Worm (Caenorhabditis elegans) whole organism, early embryonic: Measurements from ENCODE around the gene H34I24.1.

Experiments used
- B0310.2 ChIP-seq: sonication (generic microtip); optimal IDR thresholded peaks from 2 replicates; lab custom pipeline; 2016; ENCODE audit warnings: mild to moderate bottlenecking, missing genetic modification characterization, missing compliant biosample characterization
- F13C5.2 ChIP-seq: sonication (generic microtip); optimal IDR thresholded peaks from 2 replicates; lab custom pipeline; 2017; ENCODE audit warnings: mild to moderate bottlenecking, missing genetic modification characterization, inconsistent platforms, missing compliant biosample characterization
- aly-1 ChIP-seq: sonication (generic microtip); optimal IDR thresholded peaks from 2 replicates; lab custom pipeline; 2016; ENCODE audit warnings: missing genetic modification characterization, missing compliant biosample characterization
- ama-1 ChIP-seq: fragments of 150-350 bp; optimal IDR thresholded peaks from 2 replicates; lab custom pipeline; 2014
- ceh-13 ChIP-seq: fragments of 200-800 bp; sonication (Bioruptor generic); optimal IDR thresholded peaks from 2 replicates; lab custom pipeline; 2018; ENCODE audit warnings: mild to moderate bottlenecking, missing genetic modification characterization, missing compliant biosample characterization
- ceh-36 ChIP-seq: sonication (generic microtip); optimal IDR thresholded peaks from 2 replicates; lab custom pipeline; 2016; ENCODE audit warnings: missing genetic modification characterization, inconsistent platforms, missing compliant biosample characterization
- ets-7 ChIP-seq: sonication (generic microtip); optimal IDR thresholded peaks from 2 replicates; lab custom pipeline; 2016; ENCODE audit warnings: missing genotype, missing genetic modification characterization, missing compliant biosample characterization
- flt-1 ChIP-seq: fragments of 200-800 bp; sonication (Bioruptor generic); IDR thresholded peaks from 2 replicates; pipeline ENCODE4 v1.3.6; 2022; ENCODE audit warnings: missing genetic modification characterization, missing compliant biosample characterization
- hmbx-1 ChIP-seq: sonication (generic microtip); optimal IDR thresholded peaks from 2 replicates; lab custom pipeline; 2016; ENCODE audit warnings: mild to moderate bottlenecking, missing genetic modification characterization, missing compliant biosample characterization
- hmg-4 ChIP-seq: fragments of 200-800 bp; sonication (Bioruptor generic); optimal IDR thresholded peaks from 2 replicates; lab custom pipeline; 2018; ENCODE audit warnings: mild to moderate bottlenecking, missing genetic modification characterization, missing compliant biosample characterization
- hnd-1 ChIP-seq: sonication (generic microtip); optimal IDR thresholded peaks from 2 replicates; lab custom pipeline; 2016; ENCODE audit warnings: missing genetic modification characterization, missing compliant biosample characterization
- pes-1 ChIP-seq: fragments of 200-800 bp; sonication (Bioruptor generic); IDR thresholded peaks from 2 replicates; pipeline ENCODE4 v1.3.6; 2022; ENCODE audit warnings: missing genetic modification reagents, missing genetic modification characterization, missing compliant biosample characterization
- scrt-1 ChIP-seq: fragments of 200-800 bp; sonication (Bioruptor generic); IDR thresholded peaks from 2 replicates; pipeline ENCODE4 v1.3.6; 2022; ENCODE audit warnings: missing genetic modification characterization, missing compliant biosample characterization
- sea-1 ChIP-seq: fragments of 200-800 bp; sonication (Bioruptor generic); conservative IDR thresholded peaks from 2 replicates; pipeline ENCODE4 v1.3.6; 2022; ENCODE audit warnings: missing genetic modification characterization, missing compliant biosample characterization
- tbx-11 ChIP-seq: fragments of 200-800 bp; sonication (Bioruptor generic); IDR thresholded peaks from 2 replicates; pipeline ENCODE4 v1.3.6; 2022; ENCODE audit warnings: missing genetic modification characterization, missing compliant biosample characterization
- tbx-37 ChIP-seq: fragments of 200-800 bp; sonication (Bioruptor generic); conservative IDR thresholded peaks from 2 replicates; pipeline ENCODE4 v1.3.6; 2022; ENCODE audit warnings: missing genetic modification reagents, missing genetic modification characterization, missing compliant biosample characterization
- tra-4 ChIP-seq: sonication (generic microtip); optimal IDR thresholded peaks from 2 replicates; lab custom pipeline; 2017; ENCODE audit warnings: missing genetic modification characterization, missing compliant biosample characterization

The H34I24.1 gene

ce11 chrIII:2816205-2816923 is 30.5 kb upstream of the H34I24.1 start:
- TF ChIP-seq tbx-11 (GFP tag; lab: Robert Waterston, UW) = no peak
- no peak for TF ChIP-seq tra-4 (tag; lab: Kevin White, UChicago)
- TF ChIP-seq ets-7 (tag; lab: Kevin White, UChicago) = no peak
- TF ChIP-seq tbx-37 (GFP tag; lab: Robert Waterston, UW) = no peak
- no peak for TF ChIP-seq ceh-13 (GFP tag; lab: Kevin White, UChicago)
- TF ChIP-seq hmg-4 = no peak
- no peak for TF ChIP-seq hmbx-1 (tag; lab: Kevin White, UChicago)
- TF ChIP-seq ceh-36 (tag; lab: Kevin White, UChicago) = no peak
- no peak for TF ChIP-seq scrt-1 (GFP tag; lab: Robert Waterston, UW)
- TF ChIP-seq pes-1 = no peak
- no peak for TF ChIP-seq B0310.2 (tag; lab: Kevin White, UChicago)
- TF ChIP-seq ama-1 (lab: Kevin White, UChicago) = no peak
- no peak for TF ChIP-seq aly-1 (tag; lab: Kevin White, UChicago)
- no peak for TF ChIP-seq sea-1
- no peak for TF ChIP-seq flt-1
- no peak for TF ChIP-seq hnd-1 (tag; lab: Kevin White, UChicago)

- TF ChIP-seq sea-1 = no peak
- TF ChIP-seq ceh-36 (tag; lab: Kevin White, UChicago) = no peak
- TF ChIP-seq ceh-13 (GFP tag; lab: Kevin White, UChicago) = no peak
- no peak for TF ChIP-seq hnd-1 (tag; lab: Kevin White, UChicago)
- TF ChIP-seq tbx-11 (GFP tag; lab: Robert Waterston, UW) = no peak
- TF ChIP-seq tra-4 (tag; lab: Kevin White, UChicago) = no peak
- TF ChIP-seq hmbx-1 (tag; lab: Kevin White, UChicago) = no peak
- no peak for TF ChIP-seq ets-7 (tag; lab: Kevin White, UChicago)
Observed at ce11 chrIII:2817847-2818246, 29.0 kb upstream of the H34I24.1 start.

DNA sequence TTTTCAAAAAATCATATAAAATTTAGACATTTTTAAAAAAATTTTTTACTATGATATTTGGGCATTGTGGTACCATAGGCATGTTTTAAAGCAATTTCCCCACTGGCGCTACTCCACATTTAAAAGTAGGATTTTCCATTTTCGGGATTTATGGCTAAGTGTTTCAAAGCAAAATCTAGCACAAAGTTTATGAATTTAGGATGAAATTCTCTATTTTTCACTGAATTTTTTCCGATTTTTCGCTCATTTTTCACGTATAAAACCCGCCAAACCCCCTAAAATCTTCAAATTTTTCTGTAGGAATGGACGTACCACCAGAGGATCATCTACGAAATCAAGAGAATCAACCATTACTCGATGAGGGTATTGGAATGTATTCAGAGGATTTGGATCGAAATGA is 27.9 kb upstream of the H34I24.1 start, which contains the start of gene pipp-4P:
pipp-4P (plus strand) TSS at position 301 of the 400 bp plus-strand sequence.
- TF ChIP-seq aly-1 (tag; lab: Kevin White, UChicago) (no peak), tbx-37 (GFP tag; lab: Robert Waterston, UW) (no peak), sea-1 (no peak), F13C5.2 (no peak), scrt-1 (GFP tag; lab: Robert Waterston, UW) (no peak), ama-1 (lab: Kevin White, UChicago) (no peak), ets-7 (tag; lab: Kevin White, UChicago) (no peak), hmbx-1 (tag; lab: Kevin White, UChicago) (no peak), ceh-13 (GFP tag; lab: Kevin White, UChicago) (no peak), hnd-1 (tag; lab: Kevin White, UChicago) (no peak), tra-4 (tag; lab: Kevin White, UChicago) (no peak), B0310.2 (tag; lab: Kevin White, UChicago) (no peak), tbx-11 (GFP tag; lab: Robert Waterston, UW) (no peak)

DNA sequence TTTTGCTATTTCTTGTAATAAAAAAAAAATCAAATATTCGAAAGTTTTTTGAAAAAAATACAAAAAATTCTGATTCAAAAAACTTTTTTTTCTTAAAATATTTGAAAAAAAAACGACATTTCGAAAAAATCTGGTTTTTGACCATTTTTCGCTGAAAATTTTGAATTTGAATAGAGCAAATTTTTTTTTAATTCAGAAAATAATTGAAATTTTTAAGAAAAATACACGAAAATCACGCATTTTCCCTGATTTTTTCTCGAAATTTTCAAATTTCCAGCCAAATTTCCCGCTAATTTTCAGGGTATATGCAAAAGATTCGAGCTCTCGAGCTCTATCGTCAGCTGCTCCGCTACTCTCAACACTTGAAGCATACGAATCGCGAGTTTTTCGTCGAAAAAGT is 20.1 kb upstream of the H34I24.1 start, which contains the start of gene Y71H2AM.1:
Y71H2AM.1 (plus strand) TSS at position 301 of the 400 bp plus-strand sequence.
- TF ChIP-seq hmbx-1 (tag; lab: Kevin White, UChicago) (no peak), scrt-1 (GFP tag; lab: Robert Waterston, UW) (no peak), B0310.2 (tag; lab: Kevin White, UChicago) (no peak), ceh-13 (GFP tag; lab: Kevin White, UChicago) (no peak), tra-4 (tag; lab: Kevin White, UChicago) (no peak), F13C5.2 (no peak), ets-7 (tag; lab: Kevin White, UChicago) (no peak), sea-1 (no peak)

- TF ChIP-seq B0310.2 (tag; lab: Kevin White, UChicago) (no peak), hmg-4 (no peak), hmbx-1 (tag; lab: Kevin White, UChicago) (no peak), ama-1 (lab: Kevin White, UChicago) (no peak), ets-7 (tag; lab: Kevin White, UChicago) (no peak), tbx-11 (GFP tag; lab: Robert Waterston, UW) (no peak), ceh-36 (tag; lab: Kevin White, UChicago) (no peak), tra-4 (tag; lab: Kevin White, UChicago) (no peak), sea-1 (no peak), flt-1 (no peak), hnd-1 (tag; lab: Kevin White, UChicago) (no peak)
Observed at ce11 chrIII:2832483-2832882, 14.4 kb upstream of the H34I24.1 start, which contains the start of gene Y71H2AM.29. Y71H2AM.29 (plus strand) TSS chrIII:2832783.

DNA sequence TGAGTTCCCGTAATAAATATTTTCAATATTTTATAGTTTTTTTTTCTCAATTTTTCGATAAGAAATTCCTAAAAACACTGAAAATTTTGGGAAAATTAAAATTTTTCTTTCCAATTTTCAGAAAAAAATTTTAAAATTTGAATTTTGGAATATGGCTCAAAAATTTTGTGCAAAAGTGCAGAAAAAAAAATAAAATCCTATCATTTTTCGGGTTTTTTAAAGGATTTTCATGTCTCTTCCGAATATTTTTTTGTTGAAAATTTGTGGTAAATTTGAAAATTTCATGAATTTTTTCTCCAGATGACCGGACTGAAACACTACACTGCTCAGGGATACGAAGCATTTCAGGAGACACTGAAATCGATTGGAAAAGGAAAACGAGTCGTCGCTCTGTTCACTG is 12.5 kb upstream of the H34I24.1 start, which contains the start of gene txdc-17:
txdc-17 (plus strand) TSS at position 301 of the 400 bp plus-strand sequence.
- TF ChIP-seq sea-1 (no peak), scrt-1 (GFP tag; lab: Robert Waterston, UW) (no peak), aly-1 (tag; lab: Kevin White, UChicago) (no peak), tbx-37 (GFP tag; lab: Robert Waterston, UW) (no peak), tra-4 (tag; lab: Kevin White, UChicago) (no peak), hmg-4 (no peak), flt-1 (no peak), ama-1 (lab: Kevin White, UChicago) (no peak), hnd-1 (tag; lab: Kevin White, UChicago) (no peak), tbx-11 (GFP tag; lab: Robert Waterston, UW) (no peak), pes-1 (no peak), ceh-36 (tag; lab: Kevin White, UChicago) (no peak), B0310.2 (tag; lab: Kevin White, UChicago) (no peak), ets-7 (tag; lab: Kevin White, UChicago) (no peak), ceh-13 (GFP tag; lab: Kevin White, UChicago) (no peak), hmbx-1 (tag; lab: Kevin White, UChicago) (no peak)

DNA sequence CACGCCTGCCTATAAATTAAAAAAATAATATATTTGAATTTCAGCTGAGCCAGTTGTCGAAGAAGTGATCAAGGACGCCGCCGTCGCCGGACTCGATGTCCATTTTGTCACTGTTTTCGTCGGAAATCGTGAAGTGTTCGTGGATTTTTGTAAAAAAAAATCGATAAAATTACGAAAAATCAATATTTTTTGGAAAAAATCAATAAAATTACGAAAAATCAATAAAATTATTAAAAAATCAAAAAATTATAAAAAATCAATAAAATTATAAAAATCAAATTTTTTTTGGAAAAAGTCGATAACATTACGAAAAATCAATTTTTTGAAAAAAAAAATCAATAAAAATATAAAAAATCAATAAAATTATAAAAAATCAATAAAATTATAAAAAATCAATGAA is 11.8 kb upstream of the H34I24.1 start:
- TF ChIP-seq B0310.2 (tag; lab: Kevin White, UChicago) (no peak), ama-1 (lab: Kevin White, UChicago) (no peak), F13C5.2 (no peak), ceh-36 (tag; lab: Kevin White, UChicago) (no peak), hmbx-1 (tag; lab: Kevin White, UChicago) (no peak), pes-1 (no peak), ets-7 (tag; lab: Kevin White, UChicago) (no peak), scrt-1 (GFP tag; lab: Robert Waterston, UW) (no peak)
